Fruit fly (Drosophila melanogaster) whole organism, pupa: Measurements from ENCODE around the gene Eip63E.

Experiments
- CG10348 ChIP-seq: fragments of 200-800 bp; sonication (Bioruptor generic); IDR thresholded peaks from 2 replicates; pipeline ENCODE4 v1.3.6; 2022; ENCODE audit warnings: missing biosample characterization, missing genetic modification characterization
- CG12605 ChIP-seq: fragments of 200-800 bp; sonication (Bioruptor generic); IDR thresholded peaks from 2 replicates; pipeline ENCODE4 v1.3.6; 2022; ENCODE audit warnings: missing biosample characterization, missing genetic modification characterization
- CG13204 ChIP-seq: fragments of 200-800 bp; sonication (Bioruptor generic); optimal IDR thresholded peaks from 2 replicates; lab custom pipeline; 2018; ENCODE audit warnings: missing biosample characterization, mild to moderate bottlenecking, missing genetic modification characterization, moderate library complexity
- CG14655 ChIP-seq: fragments of 200-800 bp; sonication (Bioruptor generic); optimal IDR thresholded peaks from 3 replicates; lab custom pipeline; 2017; ENCODE audit warnings: mild to moderate bottlenecking, missing biosample characterization, missing genetic modification reagents, missing genetic modification characterization
- CG15710 ChIP-seq: fragments of 200-800 bp; sonication (Bioruptor generic); optimal IDR thresholded peaks from 2 replicates; lab custom pipeline; 2018; ENCODE audit warnings: missing biosample characterization, mild to moderate bottlenecking, missing genetic modification characterization, moderate library complexity
- CG17806 ChIP-seq: fragments of 200-800 bp; sonication (Bioruptor generic); optimal IDR thresholded peaks from 2 replicates; lab custom pipeline; 2018; ENCODE audit warnings: missing biosample characterization, mild to moderate bottlenecking, missing genetic modification characterization, moderate library complexity
- CG32121 ChIP-seq: fragments of 200-800 bp; sonication (Bioruptor generic); IDR thresholded peaks from 2 replicates; pipeline ENCODE4 v1.3.6; 2022; ENCODE audit warnings: missing biosample characterization, missing genetic modification characterization
- CG34367 ChIP-seq: fragments of 200-800 bp; sonication (Bioruptor generic); optimal IDR thresholded peaks from 2 replicates; lab custom pipeline; 2018; ENCODE audit warnings: missing biosample characterization, mild to moderate bottlenecking, missing genetic modification characterization
- CG4496 ChIP-seq: fragments of 200-800 bp; sonication (Bioruptor generic); IDR thresholded peaks from 3 replicates; pipeline ENCODE4 v1.3.6; 2022; ENCODE audit warnings: missing biosample characterization, missing genetic modification characterization
- CG8159 ChIP-seq: fragments of 200-800 bp; sonication (Bioruptor generic); optimal IDR thresholded peaks from 3 replicates; lab custom pipeline; 2018; ENCODE audit warnings: missing biosample characterization, mild to moderate bottlenecking, missing genetic modification characterization, moderate library complexity
- CG8301 ChIP-seq: fragments of 200-800 bp; sonication (Bioruptor generic); optimal IDR thresholded peaks from 2 replicates; lab custom pipeline; 2018; ENCODE audit warnings: missing biosample characterization, mild to moderate bottlenecking, missing genetic modification characterization
- CG9948 ChIP-seq: fragments of 200-800 bp; sonication (Bioruptor generic); optimal IDR thresholded peaks from 2 replicates; lab custom pipeline; 2018; ENCODE audit warnings: missing biosample characterization, mild to moderate bottlenecking, missing genetic modification characterization, moderate library complexity
- D1 ChIP-seq: fragments of 200-800 bp; sonication (Bioruptor generic); optimal IDR thresholded peaks from 2 replicates; lab custom pipeline; 2018; ENCODE audit warnings: missing biosample characterization, mild to moderate bottlenecking, missing genetic modification characterization, moderate library complexity
- EcR ChIP-seq: fragments of 200-800 bp; sonication (Bioruptor generic); optimal IDR thresholded peaks from 3 replicates; lab custom pipeline; 2019; ENCODE audit warnings: missing biosample characterization, missing genetic modification characterization, mild to moderate bottlenecking, moderate library complexity, missing genetic modification reagents
- Ets98B ChIP-seq: fragments of 200-800 bp; sonication (Bioruptor generic); IDR thresholded peaks from 2 replicates; pipeline ENCODE4 v1.3.6; 2022; ENCODE audit warnings: missing biosample characterization, missing genetic modification characterization
- Pif1A ChIP-seq: fragments of 200-800 bp; sonication (Bioruptor generic); optimal IDR thresholded peaks from 3 replicates; lab custom pipeline; 2016; ENCODE audit warnings: missing biosample characterization, missing genetic modification characterization
- Pif1B ChIP-seq: fragments of 200-800 bp; sonication (Bioruptor generic); optimal IDR thresholded peaks from 3 replicates; lab custom pipeline; 2016; ENCODE audit warnings: missing biosample characterization, missing genetic modification characterization
- Snoo ChIP-seq: fragments of 200-800 bp; sonication (Bioruptor generic); optimal IDR thresholded peaks from 3 replicates; lab custom pipeline; 2017; ENCODE audit warnings: missing biosample characterization, mild to moderate bottlenecking, missing genetic modification characterization, inconsistent platforms
- fd96Ca ChIP-seq: fragments of 200-800 bp; sonication (Bioruptor generic); IDR thresholded peaks from 3 replicates; pipeline ENCODE4 v1.3.6; 2022; ENCODE audit warnings: missing biosample characterization, missing genetic modification characterization
- gl ChIP-seq: fragments of 200-800 bp; sonication (Bioruptor generic); optimal IDR thresholded peaks from 2 replicates; lab custom pipeline; 2018; ENCODE audit warnings: missing biosample characterization, mild to moderate bottlenecking, missing genetic modification characterization
- rn ChIP-seq: fragments of 200-800 bp; sonication (Bioruptor generic); IDR thresholded peaks from 2 replicates; pipeline ENCODE4 v1.3.6; 2022; ENCODE audit warnings: missing biosample characterization, missing genetic modification characterization

Gene Eip63E

dm6 chr3L:3593558-3593957 is 78.0 kb downstream of the Eip63E start:
- no peak for TF ChIP-seq Ets98B

DNA sequence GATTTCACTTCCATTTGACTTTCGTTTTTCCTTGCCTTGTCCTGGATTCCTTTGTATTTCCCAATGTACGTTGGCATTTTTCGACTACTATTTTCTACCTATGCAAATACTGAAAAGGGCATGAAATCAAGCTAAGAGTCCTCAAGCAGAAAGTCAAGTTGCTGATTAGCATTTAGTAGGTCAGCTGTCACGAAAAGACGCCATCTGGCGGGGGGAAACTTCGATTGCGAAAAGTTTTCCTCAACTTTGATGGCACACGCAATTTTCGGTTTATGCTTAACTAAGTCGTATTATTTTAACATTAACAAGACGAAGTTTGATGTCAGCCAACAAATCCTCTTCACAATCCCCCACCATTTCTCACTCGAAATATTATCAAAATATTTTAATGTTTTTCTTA is 80.8 kb downstream of the Eip63E start:
- TF ChIP-seq EcR (no peak), CG8301 (tag; lab: Kevin White, UChicago) (no peak), CG4496 (GFP tag; lab: Robert Waterston, UW) (no peak), CG9948 (tag; lab: Kevin White, UChicago) (no peak), D1 (tag; lab: Kevin White, UChicago) (no peak), CG15710 (no peak), CG32121 (GFP tag; lab: Robert Waterston, UW) (no peak), Pif1A (GFP tag; lab: Kevin White, UChicago) (no peak), CG10348 (GFP tag; lab: Robert Waterston, UW) (no peak), CG14655 (GFP tag; lab: Kevin White, UChicago) (no peak), gl (tag; lab: Kevin White, UChicago) (no peak), Ets98B (no peak), CG12605 (GFP tag; lab: Robert Waterston, UW) (no peak), Pif1B (GFP tag; lab: Kevin White, UChicago) (no peak), CG34367 (tag; lab: Kevin White, UChicago) (no peak), fd96Ca (GFP tag; lab: Robert Waterston, UW) (no peak), CG17806 (tag; lab: Kevin White, UChicago) (no peak), CG8159 (no peak), CG13204 (no peak)
- TF ChIP-seq, all 21 proteins: peak for 0

dm6 chr3L:3606986-3607385 is 91.4 kb downstream of the Eip63E start:
- TF ChIP-seq CG32121 (GFP tag; lab: Robert Waterston, UW) (peak; percentile 25; the same call in 1 of the 2 replicates), CG15710 (no peak), rn (GFP tag; lab: Robert Waterston, UW) (no peak)

DNA sequence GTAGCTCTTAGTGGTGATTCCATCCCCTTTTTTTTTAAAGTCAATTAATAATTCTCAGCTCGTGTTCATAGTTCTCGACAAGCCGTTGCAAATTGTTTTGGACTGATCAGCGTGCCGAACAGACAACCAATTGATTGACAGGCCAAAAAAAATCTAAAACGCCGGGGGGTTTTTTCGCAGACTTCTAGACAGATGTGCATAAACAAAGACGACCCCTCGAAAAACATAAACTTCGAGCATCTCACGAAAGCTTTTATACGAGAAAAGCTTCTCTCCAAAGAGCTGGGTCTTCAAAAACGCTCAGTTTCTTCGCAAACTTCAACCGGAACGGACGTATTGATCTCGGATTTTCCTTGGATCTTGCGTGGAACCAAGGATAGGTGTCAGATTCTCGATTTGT is 96.3 kb downstream of the Eip63E start, which contains the start of gene CG10359:
Gene CG10359, plus strand, starts transcription at position 301 of the 400 bp plus-strand sequence.
- TF ChIP-seq CG4496 (GFP tag; lab: Robert Waterston, UW), result 0 out of 3 replicates have a peak, but pooled peaks have one; percentile 13
- TF ChIP-seq fd96Ca (GFP tag; lab: Robert Waterston, UW), result 0 out of 3 replicates have a peak, but pooled peaks have one; percentile 19
- no peak for TF ChIP-seq CG17806 (tag; lab: Kevin White, UChicago)
- TF ChIP-seq EcR, result peak; percentile 35

DNA sequence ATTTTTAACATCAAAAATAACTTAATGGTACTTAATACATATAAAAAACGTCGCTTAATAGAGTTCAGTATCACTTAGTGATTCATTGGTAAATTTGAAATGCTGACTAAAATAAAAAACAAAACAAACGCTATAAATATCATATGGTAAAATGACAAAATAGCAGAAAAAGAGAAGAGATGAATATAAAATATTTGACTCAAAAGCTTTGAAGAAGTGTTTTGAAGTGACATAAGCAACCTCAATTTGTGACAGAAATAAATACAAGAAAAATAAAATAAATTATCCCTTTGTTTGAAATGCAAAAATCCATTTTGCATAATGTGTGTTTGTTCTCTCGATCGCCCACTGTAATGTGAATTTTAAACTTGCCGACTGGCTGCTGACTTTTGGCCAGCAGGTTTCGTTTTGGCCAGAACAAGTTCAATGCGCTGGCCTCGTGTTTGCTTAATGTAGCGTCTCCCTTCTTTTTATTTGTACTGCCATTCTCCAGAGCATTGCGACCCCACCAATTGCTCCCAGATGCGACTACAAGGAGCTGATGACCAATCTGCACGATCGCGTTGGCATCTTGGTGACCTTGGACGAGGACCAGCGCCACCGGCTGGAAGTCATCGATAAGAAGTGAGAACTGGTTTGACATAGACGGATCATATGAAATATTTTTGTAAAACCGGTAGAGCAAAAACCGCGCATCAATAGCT is 97.2 kb downstream of the Eip63E start:
- TF ChIP-seq CG4496 (GFP tag; lab: Robert Waterston, UW) (no peak), CG12605 (GFP tag; lab: Robert Waterston, UW) (no peak), D1 (tag; lab: Kevin White, UChicago) (peak; percentile 7), Pif1B (GFP tag; lab: Kevin White, UChicago) (no peak), CG9948 (tag; lab: Kevin White, UChicago) (peak; percentile 31), CG15710 (peak; percentile 20), CG34367 (tag; lab: Kevin White, UChicago) (no peak), CG10348 (GFP tag; lab: Robert Waterston, UW) (no peak), CG17806 (tag; lab: Kevin White, UChicago) (peak; percentile 12), CG8301 (tag; lab: Kevin White, UChicago) (peak; percentile 33), Pif1A (GFP tag; lab: Kevin White, UChicago) (peak; percentile 5), Snoo (peak; percentile 43), CG32121 (GFP tag; lab: Robert Waterston, UW) (no peak), gl (tag; lab: Kevin White, UChicago) (no peak), EcR (peak; percentile 92), CG8159 (peak; percentile 44), fd96Ca (GFP tag; lab: Robert Waterston, UW) (0 out of 3 replicates have a peak, but pooled peaks have one; percentile 18), rn (GFP tag; lab: Robert Waterston, UW) (no peak), Ets98B (no peak), CG14655 (GFP tag; lab: Kevin White, UChicago) (peak; percentile 56), CG13204 (no peak)
- TF ChIP-seq, all 21 proteins: peak for 11

dm6 chr3L:3615082-3615481 is 99.5 kb downstream of the Eip63E start, which contains the start of gene CG10357:
CG10357 (plus strand) TSS chr3L:3615382.
- TF ChIP-seq CG14655 (GFP tag; lab: Kevin White, UChicago) (no peak), CG8301 (tag; lab: Kevin White, UChicago) (no peak), Pif1B (GFP tag; lab: Kevin White, UChicago) (no peak), CG13204 (no peak), CG32121 (GFP tag; lab: Robert Waterston, UW) (no peak), rn (GFP tag; lab: Robert Waterston, UW) (no peak), D1 (tag; lab: Kevin White, UChicago) (no peak), Ets98B (no peak), EcR (no peak), CG34367 (tag; lab: Kevin White, UChicago) (no peak), CG10348 (GFP tag; lab: Robert Waterston, UW) (no peak), CG17806 (tag; lab: Kevin White, UChicago) (no peak), Pif1A (GFP tag; lab: Kevin White, UChicago) (no peak), CG12605 (GFP tag; lab: Robert Waterston, UW) (no peak), gl (tag; lab: Kevin White, UChicago) (no peak), CG9948 (tag; lab: Kevin White, UChicago) (no peak), CG8159 (no peak)
